Worm (Caenorhabditis elegans): ENCODE measurements around the gene col-2.
A peak's percentile ranks its signal among the peaks of the same experiment; 100 is the strongest.

The col-2 gene

DNA sequence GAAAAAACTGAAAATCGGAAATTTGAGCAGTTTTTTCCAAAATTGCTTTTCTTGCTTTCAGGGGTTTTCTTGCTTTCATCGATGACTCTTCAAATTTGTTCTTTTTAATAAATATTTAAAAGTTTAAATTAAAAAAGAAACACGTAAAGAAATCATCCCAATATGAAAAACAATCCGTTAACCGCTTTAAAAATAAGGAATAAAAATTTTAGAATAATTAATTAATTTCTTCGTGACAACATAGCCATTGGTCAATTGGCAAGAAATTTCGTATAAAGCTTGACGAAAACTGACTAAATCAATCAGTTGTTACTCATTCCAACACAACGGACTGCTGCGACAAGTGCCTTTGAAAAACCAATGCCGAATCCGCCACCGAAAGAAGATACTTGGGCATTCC is 27.3 kb upstream of the col-2 start, which contains the start of gene nsph-3.2:
nsph-3.2 (plus strand) TSS at position 301 of the 400 bp plus-strand sequence.
- TF ChIP-seq mdl-1 (tag; optimal IDR thresholded peaks at IDR 0.05) = no peak
- TF ChIP-seq nhr-12 (tag; optimal IDR thresholded peaks at IDR 0.05) = no peak
- TF ChIP-seq snpc-4 (tag; optimal IDR thresholded peaks at IDR 0.05) = no peak
- no peak for TF ChIP-seq lin-39 (tag; optimal IDR thresholded peaks at IDR 0.05)
- TF ChIP-seq C34F6.9 (tag; optimal IDR thresholded peaks at IDR 0.05) = no peak
- TF ChIP-seq ama-1 (optimal IDR thresholded peaks at IDR 0.05) = no peak

DNA sequence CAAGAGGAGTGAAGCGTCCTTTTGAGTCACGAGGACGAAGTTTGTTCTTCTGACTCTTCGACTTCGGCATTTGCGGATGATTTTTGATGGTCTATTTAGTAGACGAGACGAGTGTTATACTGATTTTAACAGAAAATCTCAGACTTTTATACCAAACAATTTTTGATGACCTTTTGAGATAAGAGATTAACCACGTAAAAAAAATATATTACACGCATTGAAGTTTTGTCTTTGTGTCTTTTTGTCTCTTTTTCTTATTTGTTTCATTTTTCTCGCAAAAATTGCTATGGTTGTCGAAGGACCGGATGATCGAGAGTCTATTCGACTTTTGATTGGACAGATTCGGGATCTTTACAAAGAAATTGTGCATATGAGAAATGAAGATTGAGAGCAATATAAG is 26.2 kb upstream of the col-2 start, which contains the start of gene spch-1:
spch-1 (minus strand) TSS at position 101 of the 400 bp plus-strand sequence.
- TF ChIP-seq nhr-25 (tag; optimal IDR thresholded peaks at IDR 0.05) = no peak
- TF ChIP-seq unc-39 (tag; optimal IDR thresholded peaks at IDR 0.05) = no peak
- no peak for TF ChIP-seq ceh-16 (tag; optimal IDR thresholded peaks at IDR 0.05)
- no peak for TF ChIP-seq mab-5 (tag; optimal IDR thresholded peaks at IDR 0.05)
- no peak for TF ChIP-seq Y55F3AM.14 (GFP tag; optimal IDR thresholded peaks at IDR 0.05)
- TF ChIP-seq lin-13 (GFP tag; optimal IDR thresholded peaks at IDR 0.05) = no peak
- TF ChIP-seq sma-3 (GFP tag; optimal IDR thresholded peaks at IDR 0.05) = no peak
- no peak for TF ChIP-seq skn-1 (tag; optimal IDR thresholded peaks at IDR 0.05)
- TF ChIP-seq nhr-6 (tag; optimal IDR thresholded peaks at IDR 0.05) = no peak
- no peak for TF ChIP-seq R02D3.7 (tag; optimal IDR thresholded peaks at IDR 0.05)
- no peak for TF ChIP-seq ztf-11 (tag; optimal IDR thresholded peaks at IDR 0.05)
- TF ChIP-seq peb-1 (tag; optimal IDR thresholded peaks at IDR 0.05) = no peak
- no peak for TF ChIP-seq nhr-23 (tag; optimal IDR thresholded peaks at IDR 0.05)

ce11 chrIV:10110870-10111269 is 25.6 kb upstream of the col-2 start:
- TF ChIP-seq nhr-10 (tag; optimal IDR thresholded peaks at IDR 0.05) (no peak), mbf-1 (tag; optimal IDR thresholded peaks at IDR 0.05) (no peak), ztf-4 (tag; optimal IDR thresholded peaks at IDR 0.05) (no peak), zag-1 (tag; optimal IDR thresholded peaks at IDR 0.05) (no peak)

DNA sequence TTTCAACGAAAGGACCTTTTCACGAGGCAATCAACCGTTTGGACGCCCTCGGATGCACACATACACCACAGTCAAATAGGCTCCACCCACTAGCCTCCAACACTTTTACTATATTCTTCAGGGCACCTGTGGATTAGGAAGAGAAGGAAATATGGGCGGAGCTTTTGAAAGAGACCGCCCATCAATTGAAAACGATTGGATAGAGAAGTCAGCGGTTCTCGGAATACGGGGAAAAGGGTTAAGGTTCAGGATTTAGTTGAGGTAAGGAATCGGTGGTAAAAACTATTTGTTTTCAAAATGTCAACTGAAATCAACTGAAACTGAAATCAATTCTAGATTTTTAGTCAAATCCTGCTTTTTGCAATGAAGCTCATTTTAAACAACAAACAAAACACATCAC is 25.2 kb upstream of the col-2 start, which contains the start of gene egl-38:
egl-38 (minus strand) TSS at position 101 of the 400 bp plus-strand sequence.
- TF ChIP-seq sma-9 (GFP tag; optimal IDR thresholded peaks at IDR 0.05) (no peak), sma-9 (tag; optimal IDR thresholded peaks at IDR 0.05) (no peak), lin-39 (tag; optimal IDR thresholded peaks at IDR 0.05) (no peak), aly-2 (tag; optimal IDR thresholded peaks at IDR 0.05) (no peak), unc-55 (GFP tag; optimal IDR thresholded peaks at IDR 0.05) (no peak), ztf-11 (tag; optimal IDR thresholded peaks at IDR 0.05) (no peak), blmp-1 (tag; optimal IDR thresholded peaks at IDR 0.05; ENCODE audit: insufficient read depth) (no peak), unc-62 (GFP tag; optimal IDR thresholded peaks at IDR 0.05) (no peak), elt-1 (tag; optimal IDR thresholded peaks at IDR 0.05) (no peak), nhr-10 (tag; optimal IDR thresholded peaks at IDR 0.05) (no peak), unc-39 (tag; optimal IDR thresholded peaks at IDR 0.05) (no peak), nhr-23 (tag; optimal IDR thresholded peaks at IDR 0.05) (no peak)

DNA sequence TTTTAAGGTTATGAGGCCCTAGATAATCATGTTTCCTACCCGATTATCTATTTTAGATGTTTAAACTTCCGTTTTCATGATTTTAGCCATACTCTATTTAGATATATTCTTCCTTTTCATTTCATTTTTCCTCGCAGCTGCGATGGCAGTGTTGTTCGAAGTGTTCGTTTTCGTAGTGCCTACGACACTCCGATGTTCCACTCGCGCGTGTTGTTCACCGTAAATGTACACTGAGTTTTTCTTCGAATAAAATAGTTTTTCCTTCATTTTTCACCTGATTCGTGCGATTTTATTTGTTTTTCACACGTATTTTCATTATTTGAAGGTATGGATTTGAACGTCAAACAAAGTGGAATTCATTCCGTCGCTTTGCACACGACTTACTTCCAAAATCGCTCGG is 11.6 kb upstream of the col-2 start, which contains the start of gene dis-3:
dis-3 (plus strand) TSS at position 322 of the 400 bp plus-strand sequence.
- TF ChIP-seq nhr-23 (tag; optimal IDR thresholded peaks at IDR 0.05) (no peak), R02D3.7 (tag; optimal IDR thresholded peaks at IDR 0.05) (peak; percentile 55)

DNA sequence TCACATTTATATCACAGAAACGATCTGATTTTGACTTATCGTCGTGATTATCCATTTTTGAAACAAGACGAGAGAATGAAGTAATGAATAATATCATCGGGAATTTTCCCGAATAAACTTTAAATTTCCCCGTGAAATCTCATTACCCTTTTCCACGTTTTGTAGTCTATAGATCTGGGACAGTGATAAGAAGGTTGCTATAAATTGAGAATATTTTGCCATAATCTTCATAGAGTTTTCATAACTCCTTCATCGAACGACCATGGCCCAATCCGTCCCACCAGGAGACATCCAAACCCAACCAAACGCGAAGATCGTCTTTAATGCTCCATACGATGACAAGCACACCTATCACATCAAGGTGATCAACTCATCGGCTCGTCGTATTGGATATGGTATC is 9.9 kb upstream of the col-2 start, which contains the start of the genes C04G2.5 and msp-36:
C04G2.5 (minus strand) TSS at position 101 of the 400 bp plus-strand sequence.
msp-36 (plus strand) TSS at position 263 of the 400 bp plus-strand sequence.
- TF ChIP-seq nhr-129 (tag; optimal IDR thresholded peaks at IDR 0.05) (no peak), nhr-77 (tag; optimal IDR thresholded peaks at IDR 0.05) (no peak), nhr-10 (tag; optimal IDR thresholded peaks at IDR 0.05) (no peak), mab-5 (tag; optimal IDR thresholded peaks at IDR 0.05) (no peak), ceh-16 (tag; optimal IDR thresholded peaks at IDR 0.05) (no peak), lin-39 (tag; optimal IDR thresholded peaks at IDR 0.05) (no peak), nhr-6 (tag; optimal IDR thresholded peaks at IDR 0.05) (no peak), ZK546.5 (tag; optimal IDR thresholded peaks at IDR 0.05) (no peak), Y55F3AM.14 (GFP tag; optimal IDR thresholded peaks at IDR 0.05) (no peak), skn-1 (tag; optimal IDR thresholded peaks at IDR 0.05) (no peak)

Measured in whole organism, L2 larva.